Fruit fly (Drosophila melanogaster) whole organism, embryonic: ENCODE data around the gene RhoGAP19D.

Experiments used
- Ada2b ChIP-seq: fragments of 200-800 bp; sonication (Bioruptor generic); IDR thresholded peaks from 2 replicates; pipeline ENCODE4 v1.3.6; 2022; ENCODE audit warnings: missing biosample characterization, missing genetic modification characterization
- Atf6 ChIP-seq: fragments of 200-800 bp; sonication (Bioruptor generic); IDR thresholded peaks from 2 replicates; pipeline ENCODE4 v1.3.6; 2022; ENCODE audit warnings: missing biosample characterization, missing genetic modification characterization
- B-H2 ChIP-seq: fragments of 200-800 bp; sonication (Bioruptor generic); optimal IDR thresholded peaks from 2 replicates; lab custom pipeline; 2018; ENCODE audit warnings: missing biosample characterization, mild to moderate bottlenecking, missing genetic modification characterization
- BtbVII ChIP-seq: fragments of 200-800 bp; sonication (Bioruptor generic); optimal IDR thresholded peaks from 3 replicates; lab custom pipeline; 2017; ENCODE audit warnings: missing biosample characterization, mild to moderate bottlenecking, missing genetic modification characterization
- CG11085 ChIP-seq: fragments of 200-800 bp; sonication (Bioruptor generic); IDR thresholded peaks from 2 replicates; pipeline ENCODE4 v1.3.6; 2022; ENCODE audit warnings: missing biosample characterization, missing genetic modification characterization
- CG11504 ChIP-seq: fragments of 200-800 bp; sonication (Bioruptor generic); optimal IDR thresholded peaks from 3 replicates; lab custom pipeline; 2019; ENCODE audit warnings: missing biosample characterization, mild to moderate bottlenecking, missing genetic modification characterization, moderate library complexity
- CG12071 ChIP-seq: fragments of 200-800 bp; sonication (Bioruptor generic); optimal IDR thresholded peaks from 3 replicates; lab custom pipeline; 2018; ENCODE audit warnings: missing biosample characterization, mild to moderate bottlenecking, missing genetic modification characterization
- CG13894 ChIP-seq: fragments of 200-800 bp; sonication (Bioruptor generic); optimal IDR thresholded peaks from 3 replicates; lab custom pipeline; 2018; ENCODE audit warnings: missing biosample characterization, mild to moderate bottlenecking, missing genetic modification characterization, moderate library complexity
- CG14710 ChIP-seq: fragments of 200-800 bp; sonication (Bioruptor generic); optimal IDR thresholded peaks from 3 replicates; lab custom pipeline; 2019; ENCODE audit warnings: missing biosample characterization, mild to moderate bottlenecking, missing genetic modification characterization, moderate library complexity
- CG14965 ChIP-seq: fragments of 200-800 bp; sonication (Bioruptor generic); optimal IDR thresholded peaks from 2 replicates; lab custom pipeline; 2016; ENCODE audit warnings: missing biosample characterization, missing genetic modification characterization, borderline replicate concordance
- CG15073 ChIP-seq: fragments of 200-800 bp; sonication (Bioruptor generic); optimal IDR thresholded peaks from 2 replicates; lab custom pipeline; 2016; ENCODE audit warnings: missing biosample characterization, missing genetic modification characterization
- CG15269 ChIP-seq: fragments of 200-800 bp; sonication (Bioruptor generic); optimal IDR thresholded peaks from 2 replicates; lab custom pipeline; 2018; ENCODE audit warnings: missing biosample characterization, mild to moderate bottlenecking, missing genetic modification characterization, moderate library complexity
- CG16815 ChIP-seq: fragments of 200-800 bp; sonication (Bioruptor generic); optimal IDR thresholded peaks from 3 replicates; lab custom pipeline; 2017; ENCODE audit warnings: missing biosample characterization, mild to moderate bottlenecking, missing genetic modification characterization
- CG2712 ChIP-seq: fragments of 200-800 bp; optimal IDR thresholded peaks from 3 replicates; lab custom pipeline; 2019; ENCODE audit warnings: missing biosample characterization, mild to moderate bottlenecking, missing genetic modification characterization, moderate library complexity
- CG4282 ChIP-seq: fragments of 200-800 bp; sonication (Bioruptor generic); optimal IDR thresholded peaks from 2 replicates; lab custom pipeline; 2016; ENCODE audit warnings: missing biosample characterization, missing genetic modification characterization
- CG4404 ChIP-seq: fragments of 200-800 bp; sonication (Bioruptor generic); IDR thresholded peaks from 2 replicates; pipeline ENCODE4 v1.3.6; 2022; ENCODE audit warnings: missing biosample characterization, missing genetic modification characterization
- CG4617 ChIP-seq: fragments of 200-800 bp; sonication (Bioruptor generic); optimal IDR thresholded peaks from 3 replicates; lab custom pipeline; 2016; ENCODE audit warnings: missing biosample characterization, missing genetic modification characterization, borderline replicate concordance
- CG6254 ChIP-seq: fragments of 200-800 bp; sonication (Bioruptor generic); optimal IDR thresholded peaks from 3 replicates; lab custom pipeline; 2017; ENCODE audit warnings: mild to moderate bottlenecking, missing biosample characterization, missing genetic modification reagents, missing genetic modification characterization
- CG6689 ChIP-seq: fragments of 200-800 bp; sonication (Bioruptor generic); IDR thresholded peaks from 2 replicates; pipeline ENCODE4 v1.3.6; 2022; ENCODE audit warnings: missing biosample characterization, missing genetic modification characterization
- CG7987 ChIP-seq: fragments of 200-800 bp; sonication (Bioruptor generic); optimal IDR thresholded peaks from 2 replicates; lab custom pipeline; 2018; ENCODE audit warnings: missing biosample characterization, mild to moderate bottlenecking, missing genetic modification characterization, moderate library complexity
- CG8281 ChIP-seq: fragments of 200-800 bp; sonication (Bioruptor generic); optimal IDR thresholded peaks from 2 replicates; lab custom pipeline; 2018; ENCODE audit warnings: missing biosample characterization, mild to moderate bottlenecking, missing genetic modification characterization, moderate library complexity
- CG8290 ChIP-seq, 3 experiments: fragments of 200-800 bp; sonication (Bioruptor generic); optimal IDR thresholded peaks; 2 replicates each; lab custom pipeline; 2016 to 2019; ENCODE audit warnings: missing biosample characterization in 3 of 3, missing genetic modification characterization in 3 of 3, mild to moderate bottlenecking in 2 of 3, moderate library complexity in 1 of 3
- CG8359 ChIP-seq: fragments of 200-800 bp; sonication (Bioruptor generic); optimal IDR thresholded peaks from 2 replicates; lab custom pipeline; 2017; ENCODE audit warnings: missing biosample characterization, mild to moderate bottlenecking, missing genetic modification characterization, borderline replicate concordance
- CG8478 ChIP-seq: fragments of >200 bp; optimal IDR thresholded peaks from 2 replicates; lab custom pipeline; 2018
- CG9797 ChIP-seq: fragments of 200-800 bp; sonication (Bioruptor generic); optimal IDR thresholded peaks from 3 replicates; lab custom pipeline; 2018; ENCODE audit warnings: missing biosample characterization, mild to moderate bottlenecking, missing genetic modification characterization
- CHES-1-like ChIP-seq: fragments of 200-800 bp; sonication (Bioruptor generic); optimal IDR thresholded peaks from 2 replicates; lab custom pipeline; 2016; ENCODE audit warnings: missing biosample characterization, missing genetic modification characterization
- Ets65A ChIP-seq: fragments of 200-800 bp; sonication (Bioruptor generic); peaks from one replicate; lab custom pipeline; 2016; ENCODE audit warnings: missing biosample characterization, missing genetic modification characterization
- Hey ChIP-seq: fragments of 200-800 bp; sonication (Bioruptor generic); optimal IDR thresholded peaks from 3 replicates; lab custom pipeline; 2018; ENCODE audit warnings: missing biosample characterization, mild to moderate bottlenecking, missing genetic modification characterization
- Lpt ChIP-seq: fragments of >200 bp; optimal IDR thresholded peaks from 2 replicates; lab custom pipeline; 2018; ENCODE audit warnings: missing biosample characterization, missing genetic modification characterization
- MTF-1 ChIP-seq: fragments of 200-800 bp; sonication (Bioruptor generic); optimal IDR thresholded peaks from 2 replicates; lab custom pipeline; 2018; ENCODE audit warnings: missing biosample characterization, mild to moderate bottlenecking, missing genetic modification characterization, borderline replicate concordance
- Ptx1 ChIP-seq: fragments of 200-800 bp; sonication (Bioruptor generic); IDR thresholded peaks from 2 replicates; pipeline ENCODE4 v1.3.6; 2022; ENCODE audit warnings: missing biosample characterization, missing genetic modification characterization
- Rx ChIP-seq: fragments of 200-800 bp; sonication (Bioruptor generic); IDR thresholded peaks from 2 replicates; pipeline ENCODE4 v1.3.6; 2022; ENCODE audit warnings: missing biosample characterization, missing genetic modification characterization
- Sry-β ChIP-seq: fragments of 200-800 bp; sonication (Bioruptor generic); optimal IDR thresholded peaks from 2 replicates; lab custom pipeline; 2018; ENCODE audit warnings: missing biosample characterization, mild to moderate bottlenecking, missing genetic modification characterization, moderate library complexity
- Ssrp ChIP-seq: fragments of 200-800 bp; sonication (Bioruptor generic); optimal IDR thresholded peaks from 2 replicates; lab custom pipeline; 2018; ENCODE audit warnings: missing biosample characterization, mild to moderate bottlenecking, missing genetic modification characterization, moderate library complexity
- Stat92E ChIP-seq, 3 experiments: fragments of >200 bp in 2 of 3; fragments of 200-800 bp in 1 of 3; sonication (Bioruptor generic) in 1 of 3; optimal IDR thresholded peaks; 2 replicates each; lab custom pipeline; 2017 to 2019; ENCODE audit warnings: missing biosample characterization in 3 of 3, missing genetic modification characterization in 3 of 3, mild to moderate bottlenecking in 1 of 3, moderate library complexity in 1 of 3
- abd-A ChIP-seq: fragments of 200-800 bp; sonication (Bioruptor generic); optimal IDR thresholded peaks from 3 replicates; lab custom pipeline; 2019; ENCODE audit warnings: missing biosample characterization, mild to moderate bottlenecking, missing genetic modification characterization, moderate library complexity
- croc ChIP-seq: fragments of 200-800 bp; sonication (Bioruptor generic); conservative IDR thresholded peaks from 3 replicates; pipeline ENCODE4 v1.3.6; 2022; ENCODE audit warnings: missing biosample characterization, missing genetic modification characterization
- dan ChIP-seq: fragments of 200-800 bp; sonication (Bioruptor generic); IDR thresholded peaks from 2 replicates; pipeline ENCODE4 v1.3.6; 2022; ENCODE audit warnings: missing biosample characterization, missing genetic modification characterization
- h ChIP-seq: fragments of >200 bp; optimal IDR thresholded peaks from 2 replicates; lab custom pipeline; 2017
- hth ChIP-seq: fragments of >200 bp; optimal IDR thresholded peaks from 2 replicates; lab custom pipeline; 2017; ENCODE audit warnings: inconsistent platforms
- jigr1 ChIP-seq: fragments of 200-800 bp; sonication (Bioruptor generic); IDR thresholded peaks from 3 replicates; pipeline ENCODE4 v1.3.6; 2022; ENCODE audit warnings: missing biosample characterization, missing genetic modification characterization
- peb ChIP-seq: fragments of 200-800 bp; sonication (Bioruptor generic); IDR thresholded peaks from 2 replicates; pipeline ENCODE4 v1.3.6; 2022; ENCODE audit warnings: missing biosample characterization, missing genetic modification characterization
- psq ChIP-seq: fragments of 200-800 bp; sonication (Bioruptor generic); optimal IDR thresholded peaks from 2 replicates; lab custom pipeline; 2017; ENCODE audit warnings: missing biosample characterization, missing genetic modification characterization
- ro ChIP-seq: fragments of 200-800 bp; sonication (Bioruptor generic); IDR thresholded peaks from 2 replicates; pipeline ENCODE4 v1.3.6; 2022; ENCODE audit warnings: missing biosample characterization, missing genetic modification characterization
- schlank ChIP-seq: fragments of 200-800 bp; sonication (Bioruptor generic); optimal IDR thresholded peaks from 2 replicates; lab custom pipeline; 2018; ENCODE audit warnings: missing biosample characterization, mild to moderate bottlenecking, missing genetic modification characterization
- sima ChIP-seq: fragments of 200-800 bp; sonication (Bioruptor generic); optimal IDR thresholded peaks from 2 replicates; lab custom pipeline; 2016; ENCODE audit warnings: missing biosample characterization, missing genetic modification characterization
- sna ChIP-seq: fragments of 200-800 bp; sonication (Bioruptor generic); IDR thresholded peaks from 2 replicates; pipeline ENCODE4 v1.3.6; 2022; ENCODE audit warnings: missing biosample characterization, missing genetic modification characterization; ENCODE audit not compliant: partially characterized antibody
- so ChIP-seq: fragments of 200-800 bp; sonication (Bioruptor generic); IDR thresholded peaks from 3 replicates; pipeline ENCODE4 v1.3.6; 2022; ENCODE audit warnings: missing biosample characterization, missing genetic modification characterization
- tio ChIP-seq: fragments of 200-800 bp; sonication (Bioruptor generic); optimal IDR thresholded peaks from 2 replicates; lab custom pipeline; 2017; ENCODE audit warnings: missing biosample characterization, missing genetic modification characterization, inconsistent platforms
- tx ChIP-seq: fragments of 200-800 bp; sonication (Bioruptor generic); optimal IDR thresholded peaks from 2 replicates; lab custom pipeline; 2016; ENCODE audit warnings: missing biosample characterization, missing genetic modification characterization
- vnd ChIP-seq: fragments of 200-800 bp; sonication (Bioruptor generic); IDR thresholded peaks from 3 replicates; pipeline ENCODE4 v1.3.6; 2022; ENCODE audit warnings: missing biosample characterization, missing genetic modification characterization; ENCODE audit not compliant: partially characterized antibody

The RhoGAP19D gene

dm6 chrX:20488701-20489122, 21.8 kb downstream of the RhoGAP19D start (continued):
- TF ChIP-seq dan = no peak
- TF ChIP-seq Ets65A (GFP tag; lab: Kevin White, UChicago) = no peak
- peak; percentile 70 for TF ChIP-seq CG14710 (tag; lab: Kevin White, UChicago)
- no peak for TF ChIP-seq h (lab: Kevin White, UChicago)
- no peak for TF ChIP-seq jigr1 (GFP tag; lab: Robert Waterston, UW)
- no peak for TF ChIP-seq CG11085
- peak; percentile 72 for TF ChIP-seq Ssrp
- no peak for TF ChIP-seq schlank
- peak; percentile 18; the same call in 1 of the 3 replicates for TF ChIP-seq croc
- peak; percentile 69 for TF ChIP-seq CG6254 (GFP tag; lab: Kevin White, UChicago)
- peak; percentile 59 for TF ChIP-seq CG15269 (tag; lab: Kevin White, UChicago)
- TF ChIP-seq CG11504 (tag; lab: Kevin White, UChicago) = peak; percentile 83
- TF ChIP-seq CG6689 = peak; percentile 58
- peak; percentile 54; the same call in 1 of the 3 replicates for TF ChIP-seq so
- TF ChIP-seq vnd (GFP tag; lab: Robert Waterston, UW) = no peak
- TF ChIP-seq CG2712 (tag; lab: Kevin White, UChicago) = peak; percentile 66
- TF ChIP-seq B-H2 = no peak
- TF ChIP-seq Ada2b = no peak
- TF ChIP-seq CG8290 (GFP tag; optimal IDR thresholded peaks at IDR 0.05; lab: Kevin White, UChicago) = peak; percentile 39
- peak in 1 of 2 experiments; percentile 3 for TF ChIP-seq CG8290 (tag; optimal IDR thresholded peaks at IDR 0.05; lab: Kevin White, UChicago)
- peak; percentile 52 for TF ChIP-seq CG16815
- peak; percentile 28 for TF ChIP-seq CG15073 (GFP tag; lab: Kevin White, UChicago)
- no peak for TF ChIP-seq CG14965 (GFP tag; lab: Kevin White, UChicago)
- TF ChIP-seq Ptx1 (GFP tag; lab: Robert Waterston, UW) = peak; percentile 51
- no peak for TF ChIP-seq hth (lab: Kevin White, UChicago)
- no peak for TF ChIP-seq psq
- no peak for TF ChIP-seq Rx
- no peak for TF ChIP-seq tx
- TF ChIP-seq CG8359 (GFP tag; lab: Kevin White, UChicago) = no peak
- TF ChIP-seq ro (GFP tag; lab: Robert Waterston, UW) = no peak
- TF ChIP-seq CHES-1-like (GFP tag; lab: Kevin White, UChicago) = no peak
- TF ChIP-seq CG8281 (tag; lab: Kevin White, UChicago) = peak; percentile 14
- TF ChIP-seq CG9797 (GFP tag; lab: Kevin White, UChicago) = no peak
- no peak for TF ChIP-seq CG8478 (lab: Kevin White, UChicago)
- no peak for TF ChIP-seq Hey (tag; lab: Kevin White, UChicago)
- no peak for TF ChIP-seq CG7987
- no peak for TF ChIP-seq sna (GFP tag; lab: Robert Waterston, UW)
- TF ChIP-seq CG13894 (tag; lab: Kevin White, UChicago) = no peak
- TF ChIP-seq abd-A (tag; lab: Kevin White, UChicago) = no peak
- TF ChIP-seq CG4404 = no peak
- peak; percentile 44 for TF ChIP-seq Atf6 (GFP tag; lab: Robert Waterston, UW)
- TF ChIP-seq BtbVII (GFP tag; lab: Kevin White, UChicago) = peak; percentile 59
- TF ChIP-seq Stat92E (GFP tag; optimal IDR thresholded peaks at IDR 0.05; lab: Kevin White, UChicago) = no peak
- TF ChIP-seq tio (GFP tag; lab: Kevin White, UChicago) = peak; percentile 61
- TF ChIP-seq Sry-β (GFP tag; lab: Kevin White, UChicago) = peak; percentile 5
- no peak for TF ChIP-seq sima (GFP tag; lab: Kevin White, UChicago)
- TF ChIP-seq CG4617 (GFP tag; lab: Kevin White, UChicago) = no peak
- TF ChIP-seq peb (GFP tag; lab: Robert Waterston, UW) = no peak
- no peak for TF ChIP-seq CG4282 (GFP tag; lab: Kevin White, UChicago)
- TF ChIP-seq CG12071 (GFP tag; lab: Kevin White, UChicago) = no peak
- TF ChIP-seq MTF-1 (GFP tag; lab: Kevin White, UChicago) = no peak
- no peak for TF ChIP-seq Lpt (GFP tag; lab: Kevin White, UChicago)
